Worm (Caenorhabditis elegans): Measurements from ENCODE around the gene ify-1.

ce11 chrII:5057315-5057714 is 2.3 kb upstream of the ify-1 start:
- no peak for TF ChIP-seq pha-4 (tag; optimal IDR thresholded peaks at IDR 0.05)
- no peak for TF ChIP-seq elt-3 (tag; optimal IDR thresholded peaks at IDR 0.05)

Data from whole organism, mixed stage, embryonic.